Worm (Caenorhabditis elegans) whole organism, L1 larva: ENCODE data around the gene pbs-1.

ENCODE experiments used
- C16A3.4 ChIP-seq: fragments of 150-350 bp; optimal IDR thresholded peaks from 2 replicates; lab custom pipeline; 2014; ENCODE audit warnings: missing biosample characterization, missing genetic modification characterization
- F16B12.6 ChIP-seq: fragments of 150-350 bp; optimal IDR thresholded peaks from 2 replicates; lab custom pipeline; 2014; ENCODE audit warnings: missing biosample characterization, missing genetic modification characterization
- aha-1 ChIP-seq: fragments of 150-350 bp; optimal IDR thresholded peaks from 2 replicates; lab custom pipeline; 2014; ENCODE audit warnings: missing biosample characterization, missing genetic modification characterization
- ama-1 ChIP-seq: fragments of 150-350 bp; optimal IDR thresholded peaks from 2 replicates; lab custom pipeline; 2014
- ceh-63 ChIP-seq: fragments of 200-800 bp; sonication (Bioruptor generic); optimal IDR thresholded peaks from 2 replicates; lab custom pipeline; 2018; ENCODE audit warnings: mild to moderate bottlenecking, missing genetic modification characterization, missing compliant biosample characterization
- ceh-8 ChIP-seq: fragments of 200-800 bp; sonication (Bioruptor generic); optimal IDR thresholded peaks from 2 replicates; lab custom pipeline; 2018; ENCODE audit warnings: mild to moderate bottlenecking, missing genetic modification characterization, moderate library complexity, missing compliant biosample characterization
- ceh-82 ChIP-seq, 3 experiments: fragments of 150-350 bp in 1 of 3; sonication (generic microtip) in 2 of 3; optimal IDR thresholded peaks; 2 replicates each; lab custom pipeline; 2014 to 2017; ENCODE audit warnings: missing biosample characterization in 3 of 3, missing genetic modification characterization in 3 of 3
- ceh-88 ChIP-seq: fragments of 200-800 bp; sonication (Bioruptor generic); IDR thresholded peaks from 2 replicates; pipeline ENCODE4 v1.3.6; 2022; ENCODE audit warnings: missing genetic modification characterization, missing compliant biosample characterization
- ceh-90 ChIP-seq: sonication (generic microtip); optimal IDR thresholded peaks from 2 replicates; lab custom pipeline; 2016; ENCODE audit warnings: missing genetic modification characterization, missing compliant biosample characterization
- ces-1 ChIP-seq: fragments of 150-350 bp; optimal IDR thresholded peaks from 2 replicates; lab custom pipeline; 2014; ENCODE audit warnings: missing biosample characterization, missing genetic modification reagents, missing genetic modification characterization
- dpl-1 ChIP-seq, 3 experiments: fragments of 150-350 bp in 2 of 3; sonication (generic microtip) in 1 of 3; optimal IDR thresholded peaks; 2 replicates each; lab custom pipeline; 2014 to 2017; ENCODE audit warnings: missing biosample characterization in 3 of 3, missing genetic modification characterization in 3 of 3, missing genetic modification reagents in 3 of 3
- efl-1 ChIP-seq, 4 experiments: fragments of 150-350 bp; optimal IDR thresholded peaks in 3 of 4; peaks in 1 of 4; 1 replicate in 1 of 4; 2 replicates in 3 of 4; lab custom pipeline; 2014; ENCODE audit warnings: missing biosample characterization in 2 of 4, missing genetic modification characterization in 2 of 4, missing genetic modification reagents in 2 of 4
- egl-13 ChIP-seq: sonication (generic microtip); optimal IDR thresholded peaks from 2 replicates; lab custom pipeline; 2016; ENCODE audit warnings: missing genotype, missing genetic modification reagents, missing genetic modification characterization, missing compliant biosample characterization
- egl-27 ChIP-seq, 2 experiments: fragments of 150-350 bp in 1 of 2; sonication (generic microtip); optimal IDR thresholded peaks; 3 replicates each; lab custom pipeline; 2017 to 2018; ENCODE audit warnings: missing biosample characterization in 2 of 2, missing genetic modification characterization in 2 of 2, missing genetic modification reagents in 2 of 2
- elt-2 ChIP-seq: sonication (generic microtip); optimal IDR thresholded peaks from 2 replicates; lab custom pipeline; 2016; ENCODE audit warnings: missing genetic modification characterization, mild to moderate bottlenecking, inconsistent platforms, missing compliant biosample characterization, missing genetic modification reagents
- ets-5 ChIP-seq: fragments of 200-800 bp; sonication (Bioruptor generic); IDR thresholded peaks from 2 replicates; pipeline ENCODE4 v1.3.6; 2022; ENCODE audit warnings: missing genetic modification characterization, missing compliant biosample characterization
- fkh-4 ChIP-seq: sonication (generic microtip); optimal IDR thresholded peaks from 2 replicates; lab custom pipeline; 2016; ENCODE audit warnings: missing compliant biosample characterization, missing genetic modification characterization, borderline replicate concordance
- fos-1 ChIP-seq: fragments of 150-350 bp; optimal IDR thresholded peaks from 2 replicates; lab custom pipeline; 2014; ENCODE audit warnings: missing biosample characterization, missing genetic modification characterization
- hlh-17 ChIP-seq: fragments of 200-800 bp; sonication (Bioruptor generic); optimal IDR thresholded peaks from 2 replicates; lab custom pipeline; 2018; ENCODE audit warnings: missing genetic modification characterization, mild to moderate bottlenecking, missing compliant biosample characterization, moderate library complexity, borderline replicate concordance
- hlh-4 ChIP-seq: sonication (generic microtip); optimal IDR thresholded peaks from 2 replicates; lab custom pipeline; 2016; ENCODE audit warnings: mild to moderate bottlenecking, missing genetic modification characterization, missing compliant biosample characterization
- hpl-2 ChIP-seq: fragments of 150-350 bp; optimal IDR thresholded peaks from 2 replicates; lab custom pipeline; 2014; ENCODE audit warnings: missing biosample characterization, missing genetic modification reagents, missing genetic modification characterization
- jun-1 ChIP-seq: fragments of 150-350 bp; optimal IDR thresholded peaks from 2 replicates; lab custom pipeline; 2014; ENCODE audit warnings: missing biosample characterization, missing genetic modification reagents, missing genetic modification characterization
- lin-13 ChIP-seq: fragments of 150-350 bp; optimal IDR thresholded peaks from 2 replicates; lab custom pipeline; 2014; ENCODE audit warnings: missing biosample characterization, missing genetic modification reagents, missing genetic modification characterization
- lin-14 ChIP-seq: fragments of 200-800 bp; sonication (Bioruptor generic); optimal IDR thresholded peaks from 2 replicates; lab custom pipeline; 2018; ENCODE audit warnings: mild to moderate bottlenecking, missing genetic modification characterization, moderate library complexity, missing compliant biosample characterization
- lin-15B ChIP-seq: fragments of 150-350 bp; sonication (generic microtip); optimal IDR thresholded peaks from 3 replicates; lab custom pipeline; 2014; ENCODE audit warnings: missing biosample characterization, missing genetic modification characterization
- lin-35 ChIP-seq, 2 experiments: fragments of 150-350 bp; optimal IDR thresholded peaks; 2 replicates each; lab custom pipeline; 2014; ENCODE audit warnings: missing biosample characterization in 2 of 2, missing genetic modification characterization in 2 of 2, missing genetic modification reagents in 2 of 2
- lin-39 ChIP-seq: fragments of 150-350 bp; optimal IDR thresholded peaks from 2 replicates; lab custom pipeline; 2014; ENCODE audit warnings: missing biosample characterization, missing genetic modification reagents, missing genetic modification characterization
- mab-9 ChIP-seq: fragments of 200-800 bp; sonication (Bioruptor generic); IDR thresholded peaks from 2 replicates; pipeline ENCODE4 v1.3.6; 2022; ENCODE audit warnings: missing genetic modification reagents, missing genetic modification characterization, missing compliant biosample characterization
- mdl-1 ChIP-seq, 2 experiments: fragments of 150-350 bp; optimal IDR thresholded peaks; 2 replicates each; lab custom pipeline; 2014 to 2017; ENCODE audit warnings: missing biosample characterization in 2 of 2, missing genetic modification characterization in 2 of 2, inconsistent platforms in 1 of 2
- mep-1 ChIP-seq: fragments of 150-350 bp; optimal IDR thresholded peaks from 2 replicates; lab custom pipeline; 2014; ENCODE audit warnings: missing biosample characterization, missing genetic modification characterization
- nhr-19 ChIP-seq: fragments of 200-800 bp; sonication (Bioruptor generic); conservative IDR thresholded peaks from 2 replicates; pipeline ENCODE4 v1.3.6; 2022; ENCODE audit warnings: missing genetic modification characterization, missing compliant biosample characterization
- nhr-20 ChIP-seq: sonication (generic microtip); optimal IDR thresholded peaks from 2 replicates; lab custom pipeline; 2016; ENCODE audit warnings: mild to moderate bottlenecking, missing genetic modification characterization, missing compliant biosample characterization
- nhr-237 ChIP-seq: fragments of 150-350 bp; optimal IDR thresholded peaks from 2 replicates; lab custom pipeline; 2014; ENCODE audit warnings: missing biosample characterization, missing genetic modification characterization
- nhr-76 ChIP-seq: sonication (generic microtip); optimal IDR thresholded peaks from 2 replicates; lab custom pipeline; 2017; ENCODE audit warnings: missing biosample characterization, missing genetic modification characterization
- nhr-84 ChIP-seq: sonication (generic microtip); optimal IDR thresholded peaks from 2 replicates; lab custom pipeline; 2017; ENCODE audit warnings: missing biosample characterization, missing genetic modification characterization
- pax-3 ChIP-seq: fragments of 200-800 bp; sonication (Bioruptor generic); optimal IDR thresholded peaks from 2 replicates; lab custom pipeline; 2018; ENCODE audit warnings: mild to moderate bottlenecking, missing genetic modification characterization, moderate library complexity, missing compliant biosample characterization
- pqm-1 ChIP-seq: sonication (generic microtip); optimal IDR thresholded peaks from 3 replicates; lab custom pipeline; 2017; ENCODE audit warnings: missing biosample characterization, missing genetic modification characterization
- rnt-1 ChIP-seq: sonication (generic microtip); optimal IDR thresholded peaks from 2 replicates; lab custom pipeline; 2016; ENCODE audit warnings: mild to moderate bottlenecking, missing genetic modification characterization, moderate library complexity, missing compliant biosample characterization
- skn-1 ChIP-seq: fragments of 150-350 bp; optimal IDR thresholded peaks from 2 replicates; lab custom pipeline; 2014; ENCODE audit warnings: missing biosample characterization, missing genetic modification characterization
- snpc-4 ChIP-seq: fragments of 150-350 bp; optimal IDR thresholded peaks from 2 replicates; lab custom pipeline; 2014; ENCODE audit warnings: missing biosample characterization, missing genetic modification characterization
- sox-4 ChIP-seq: sonication (generic microtip); optimal IDR thresholded peaks from 2 replicates; lab custom pipeline; 2016; ENCODE audit warnings: missing genetic modification characterization, missing compliant biosample characterization
- sptf-1 ChIP-seq: fragments of 150-350 bp; optimal IDR thresholded peaks from 2 replicates; lab custom pipeline; 2014; ENCODE audit warnings: missing biosample characterization, missing genetic modification characterization
- tbx-2 ChIP-seq: sonication (generic microtip); optimal IDR thresholded peaks from 2 replicates; lab custom pipeline; 2016; ENCODE audit warnings: missing genetic modification characterization, missing compliant biosample characterization
- tlp-1 ChIP-seq: fragments of 150-350 bp; optimal IDR thresholded peaks from 2 replicates; lab custom pipeline; 2014; ENCODE audit warnings: missing biosample characterization, missing genetic modification characterization
- unc-130 ChIP-seq: fragments of 150-350 bp; optimal IDR thresholded peaks from 2 replicates; lab custom pipeline; 2017; ENCODE audit warnings: missing biosample characterization, missing genetic modification characterization, inconsistent platforms
- unc-30 ChIP-seq: sonication (generic microtip); optimal IDR thresholded peaks from 2 replicates; lab custom pipeline; 2017; ENCODE audit warnings: missing biosample characterization, missing genetic modification characterization
- unc-62 ChIP-seq: fragments of 150-350 bp; optimal IDR thresholded peaks from 2 replicates; lab custom pipeline; 2014; ENCODE audit warnings: missing biosample characterization, missing genetic modification reagents, missing genetic modification characterization
- unc-86 ChIP-seq: sonication (generic microtip); optimal IDR thresholded peaks from 2 replicates; lab custom pipeline; 2016; ENCODE audit warnings: missing genetic modification characterization, missing compliant biosample characterization
- xbp-1 ChIP-seq: sonication (generic microtip); optimal IDR thresholded peaks from 2 replicates; lab custom pipeline; 2016; ENCODE audit warnings: missing genetic modification characterization, missing compliant biosample characterization
- zag-1 ChIP-seq: fragments of 150-350 bp; optimal IDR thresholded peaks from 2 replicates; lab custom pipeline; 2014; ENCODE audit warnings: missing biosample characterization, missing genetic modification characterization
- zip-4 ChIP-seq: fragments of 200-800 bp; sonication (Bioruptor generic); optimal IDR thresholded peaks from 2 replicates; lab custom pipeline; 2018; ENCODE audit warnings: mild to moderate bottlenecking, missing genetic modification characterization, moderate library complexity, missing compliant biosample characterization
- ztf-4 ChIP-seq: fragments of 150-350 bp; optimal IDR thresholded peaks from 2 replicates; lab custom pipeline; 2014; ENCODE audit warnings: missing biosample characterization, missing genetic modification characterization

Gene pbs-1

DNA sequence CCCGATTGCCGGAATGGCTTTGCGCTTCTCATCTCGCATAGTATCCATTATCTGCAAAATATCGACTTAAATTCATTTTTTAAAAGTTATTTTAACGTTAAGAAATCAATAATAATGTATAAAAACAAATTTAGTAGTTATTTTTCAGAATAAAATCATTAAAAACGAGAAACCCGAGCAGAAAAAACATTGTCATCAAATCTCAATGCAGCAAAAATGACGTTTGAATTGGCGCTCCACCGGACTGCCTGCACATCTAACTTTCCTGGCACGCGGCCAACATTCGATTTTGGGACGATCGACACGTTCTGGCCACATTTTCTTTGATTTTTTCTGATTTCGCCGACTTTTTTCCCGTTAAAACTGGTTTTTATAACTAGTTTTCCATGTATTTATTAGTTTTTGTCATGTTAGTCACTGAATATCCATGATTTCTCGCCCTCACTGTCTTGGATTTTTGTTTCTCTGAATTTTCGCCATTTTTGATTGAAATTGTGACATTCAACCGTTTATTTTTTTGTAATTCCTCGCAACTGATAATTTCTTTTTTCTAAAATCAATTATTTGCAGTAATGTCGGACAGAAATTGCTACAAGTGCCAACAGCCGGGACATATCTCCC, at the start of gene pbs-1, which contains the start of gene K08D12.3:
pbs-1 (minus strand) TSS at position 51 of the 621 bp plus-strand sequence.
K08D12.3 (plus strand) TSS at position 571 of the 621 bp plus-strand sequence.
- TF ChIP-seq egl-13 (tag; lab: Kevin White, UChicago) = peak; percentile 60
- TF ChIP-seq ces-1 = no peak
- TF ChIP-seq nhr-19 (GFP tag; lab: Robert Waterston, UW) = peak; percentile 88
- peak; percentile 41; the same call in 1 of the 2 replicates for TF ChIP-seq ceh-88 (GFP tag; lab: Robert Waterston, UW)
- no peak for TF ChIP-seq nhr-76
- no peak for TF ChIP-seq ets-5
- TF ChIP-seq egl-27 (tag; optimal IDR thresholded peaks at IDR 0.05; lab: Kevin White, UChicago) = no peak
- TF ChIP-seq jun-1 (tag; lab: Kevin White, UChicago) = peak; percentile 66
- no peak for TF ChIP-seq hlh-17 (GFP tag; lab: Kevin White, UChicago)
- peak; percentile 21 for TF ChIP-seq hpl-2 (GFP tag; lab: Kevin White, UChicago)
- peak; percentile 89 for TF ChIP-seq rnt-1 (tag; lab: Kevin White, UChicago)
- TF ChIP-seq C16A3.4 (tag; lab: Kevin White, UChicago) = peak; percentile 85
- TF ChIP-seq tlp-1 = no peak
- no peak for TF ChIP-seq aha-1
- peak; percentile 70 to 93 for TF ChIP-seq efl-1 (optimal IDR thresholded peaks at IDR 0.05; lab: Kevin White, UChicago)
- TF ChIP-seq efl-1 (GFP tag; optimal IDR thresholded peaks at IDR 0.05 in 1 of 2; lab: Kevin White, UChicago) = peak; percentile 92 to 99
- no peak for TF ChIP-seq fkh-4
- peak; percentile 31 for TF ChIP-seq fos-1
- peak; percentile 66 for TF ChIP-seq ztf-4 (tag; lab: Kevin White, UChicago)
- no peak for TF ChIP-seq ama-1 (lab: Kevin White, UChicago)
- peak; percentile 98 for TF ChIP-seq skn-1 (tag; lab: Kevin White, UChicago)
- TF ChIP-seq dpl-1 (GFP tag; optimal IDR thresholded peaks at IDR 0.05; lab: Kevin White, UChicago) = peak; percentile 89 to 93 (median 92)
- TF ChIP-seq nhr-237 (tag; lab: Kevin White, UChicago) = no peak
- TF ChIP-seq xbp-1 (tag; lab: Kevin White, UChicago) = peak; percentile 82
- TF ChIP-seq pax-3 (tag; lab: Kevin White, UChicago) = peak; percentile 61
- TF ChIP-seq sox-4 (tag; lab: Kevin White, UChicago) = no peak
- TF ChIP-seq ceh-8 (GFP tag; lab: Kevin White, UChicago) = no peak
- TF ChIP-seq hlh-4 (tag; lab: Kevin White, UChicago) = no peak
- TF ChIP-seq lin-14 (GFP tag; lab: Kevin White, UChicago) = peak; percentile 88
- no peak for TF ChIP-seq pqm-1 (tag; lab: Kevin White, UChicago)
- TF ChIP-seq lin-15B (tag; lab: Kevin White, UChicago) = peak; percentile 78
- no peak for TF ChIP-seq nhr-84 (tag; lab: Kevin White, UChicago)
- TF ChIP-seq ceh-90 (tag; lab: Kevin White, UChicago) = no peak
- peak; percentile 94 to 95 for TF ChIP-seq lin-35 (GFP tag; optimal IDR thresholded peaks at IDR 0.05; lab: Kevin White, UChicago)
- TF ChIP-seq lin-39 = peak; percentile 73
- peak; percentile 74 for TF ChIP-seq unc-130 (tag; lab: Kevin White, UChicago)
- no peak for TF ChIP-seq zag-1 (tag; lab: Kevin White, UChicago)
- peak; percentile 42 for TF ChIP-seq zip-4
- TF ChIP-seq unc-30 (tag; lab: Kevin White, UChicago) = no peak
- TF ChIP-seq unc-62 (GFP tag; lab: Kevin White, UChicago) = no peak
- TF ChIP-seq mep-1 (tag; lab: Kevin White, UChicago) = peak; percentile 89
- TF ChIP-seq ceh-82 (tag; optimal IDR thresholded peaks at IDR 0.05; lab: Kevin White, UChicago) = peak; percentile 74 to 84 (median 77)
- TF ChIP-seq mab-9 (GFP tag; lab: Robert Waterston, UW) = 0 out of 2 replicates have a peak, but pooled peaks have one; percentile 8
- no peak for TF ChIP-seq ceh-63 (GFP tag; lab: Kevin White, UChicago)
- TF ChIP-seq tbx-2 (tag; lab: Kevin White, UChicago) = peak; percentile 80
- peak; percentile 87 for TF ChIP-seq lin-13 (GFP tag; lab: Kevin White, UChicago)
- TF ChIP-seq snpc-4 (tag; lab: Kevin White, UChicago) = peak; percentile 52
- TF ChIP-seq nhr-20 (tag; lab: Kevin White, UChicago) = peak; percentile 81
- TF ChIP-seq F16B12.6 (tag; lab: Kevin White, UChicago) = peak; percentile 39
- TF ChIP-seq mdl-1 (tag; optimal IDR thresholded peaks at IDR 0.05; lab: Kevin White, UChicago) = peak in 1 of 2 experiments; percentile 80
- no peak for TF ChIP-seq sptf-1 (tag; lab: Kevin White, UChicago)
- peak; percentile 71 for TF ChIP-seq unc-86 (tag; lab: Kevin White, UChicago)
- TF ChIP-seq elt-2 (tag; lab: Kevin White, UChicago) = peak; percentile 33
